Worm (Caenorhabditis elegans) whole organism, L3 larva: ENCODE measurements around the gene lips-5.

Experiments
- R02D3.7 ChIP-seq: fragments of 150-350 bp; optimal IDR thresholded peaks from 2 replicates; lab custom pipeline; 2014; ENCODE audit warnings: missing biosample characterization, missing genetic modification characterization
- aly-2 ChIP-seq: fragments of 150-350 bp; optimal IDR thresholded peaks from 2 replicates; lab custom pipeline; 2014; ENCODE audit warnings: missing biosample characterization, missing genetic modification characterization
- ama-1 ChIP-seq: fragments of 150-350 bp; optimal IDR thresholded peaks from 2 replicates; lab custom pipeline; 2018
- ceh-82 ChIP-seq: fragments of 150-350 bp; optimal IDR thresholded peaks from 2 replicates; lab custom pipeline; 2014; ENCODE audit warnings: missing biosample characterization, missing genetic modification characterization
- ceh-9 ChIP-seq: sonication (generic microtip); optimal IDR thresholded peaks from 2 replicates; lab custom pipeline; 2018; ENCODE audit warnings: missing biosample characterization, missing genetic modification characterization
- egl-27 ChIP-seq: sonication (generic microtip); optimal IDR thresholded peaks from 4 replicates; lab custom pipeline; 2017; ENCODE audit warnings: missing biosample characterization, missing genetic modification reagents, missing genetic modification characterization
- egl-5 ChIP-seq: fragments of 150-350 bp; optimal IDR thresholded peaks from 2 replicates; lab custom pipeline; 2017; ENCODE audit warnings: missing biosample characterization, missing genetic modification reagents, missing genetic modification characterization, inconsistent platforms
- elt-2 ChIP-seq: sonication (generic microtip); optimal IDR thresholded peaks from 2 replicates; lab custom pipeline; 2016; ENCODE audit warnings: missing genetic modification reagents, mild to moderate bottlenecking, missing genetic modification characterization, missing compliant biosample characterization
- elt-3 ChIP-seq, 3 experiments: fragments of 150-350 bp in 1 of 3; sonication (generic microtip) in 2 of 3; optimal IDR thresholded peaks; 2 replicates in 2 of 3; 4 replicates in 1 of 3; lab custom pipeline; 2014 to 2017; ENCODE audit warnings: missing biosample characterization in 3 of 3, missing genetic modification characterization in 3 of 3
- fkh-10 ChIP-seq: sonication (generic microtip); optimal IDR thresholded peaks from 2 replicates; lab custom pipeline; 2017; ENCODE audit warnings: missing biosample characterization, missing genetic modification reagents, missing genetic modification characterization
- hmg-11 ChIP-seq: sonication (generic microtip); optimal IDR thresholded peaks from 2 replicates; lab custom pipeline; 2016; ENCODE audit warnings: missing genetic modification characterization, missing compliant biosample characterization
- jun-1 ChIP-seq: fragments of 150-350 bp; optimal IDR thresholded peaks from 2 replicates; lab custom pipeline; 2014; ENCODE audit warnings: missing biosample characterization, missing genetic modification reagents, missing genetic modification characterization
- lin-15B ChIP-seq: fragments of 150-350 bp; optimal IDR thresholded peaks from 2 replicates; lab custom pipeline; 2014; ENCODE audit warnings: missing biosample characterization, missing genetic modification characterization
- lin-39 ChIP-seq: fragments of 150-350 bp; optimal IDR thresholded peaks from 2 replicates; lab custom pipeline; 2018; ENCODE audit warnings: missing biosample characterization, missing genetic modification reagents, missing genetic modification characterization
- nfya-1 ChIP-seq: sonication (generic microtip); optimal IDR thresholded peaks from 2 replicates; lab custom pipeline; 2017; ENCODE audit warnings: missing genetic modification characterization, mild to moderate bottlenecking, missing compliant biosample characterization, antibody characterized with exemption, moderate library complexity; ENCODE audit not compliant: insufficient read depth
- nhr-11 ChIP-seq: fragments of 150-350 bp; optimal IDR thresholded peaks from 2 replicates; lab custom pipeline; 2014; ENCODE audit warnings: missing biosample characterization, missing genetic modification characterization
- nhr-23 ChIP-seq: fragments of 150-350 bp; optimal IDR thresholded peaks from 2 replicates; lab custom pipeline; 2014; ENCODE audit warnings: missing biosample characterization, missing genetic modification reagents, missing genetic modification characterization
- nhr-237 ChIP-seq: fragments of 150-350 bp; optimal IDR thresholded peaks from 2 replicates; lab custom pipeline; 2014; ENCODE audit warnings: missing biosample characterization, missing genetic modification characterization
- nhr-25 ChIP-seq: sonication (generic microtip); optimal IDR thresholded peaks from 2 replicates; lab custom pipeline; 2017; ENCODE audit warnings: missing biosample characterization, missing genetic modification characterization
- nhr-28 ChIP-seq: fragments of 150-350 bp; optimal IDR thresholded peaks from 2 replicates; lab custom pipeline; 2014; ENCODE audit warnings: missing biosample characterization, missing genetic modification characterization
- nhr-43 ChIP-seq: sonication (generic microtip); optimal IDR thresholded peaks from 2 replicates; lab custom pipeline; 2016; ENCODE audit warnings: mild to moderate bottlenecking, missing genetic modification characterization, missing compliant biosample characterization; ENCODE audit not compliant: poor library complexity, severe bottlenecking
- nhr-67 ChIP-seq: fragments of 150-350 bp; optimal IDR thresholded peaks from 2 replicates; lab custom pipeline; 2014; ENCODE audit warnings: missing biosample characterization, missing genetic modification characterization
- nhr-76 ChIP-seq: fragments of 150-350 bp; sonication (generic microtip); optimal IDR thresholded peaks from 5 replicates; lab custom pipeline; 2014; ENCODE audit warnings: missing biosample characterization, missing genetic modification characterization
- pqm-1 ChIP-seq: fragments of 150-350 bp; optimal IDR thresholded peaks from 2 replicates; lab custom pipeline; 2017; ENCODE audit warnings: missing biosample characterization, missing genetic modification characterization, inconsistent platforms
- sea-2 ChIP-seq: fragments of 150-350 bp; sonication (generic microtip); optimal IDR thresholded peaks from 4 replicates; lab custom pipeline; 2014; ENCODE audit warnings: missing biosample characterization, missing genetic modification reagents, missing genetic modification characterization
- skn-1 ChIP-seq: fragments of 150-350 bp; optimal IDR thresholded peaks from 2 replicates; lab custom pipeline; 2014; ENCODE audit warnings: missing biosample characterization, missing genetic modification characterization
- tbx-2 ChIP-seq: sonication (generic microtip); optimal IDR thresholded peaks from 2 replicates; lab custom pipeline; 2016; ENCODE audit warnings: mild to moderate bottlenecking, missing genetic modification characterization, missing compliant biosample characterization
- unc-39 ChIP-seq: sonication (generic microtip); optimal IDR thresholded peaks from 4 replicates; lab custom pipeline; 2017; ENCODE audit warnings: missing biosample characterization, missing genetic modification characterization
- unc-62 ChIP-seq: fragments of 150-350 bp; sonication (generic microtip); optimal IDR thresholded peaks from 4 replicates; lab custom pipeline; 2014; ENCODE audit warnings: missing biosample characterization, missing genetic modification reagents, missing genetic modification characterization
- zag-1 ChIP-seq: fragments of 150-350 bp; optimal IDR thresholded peaks from 2 replicates; lab custom pipeline; 2014; ENCODE audit warnings: missing biosample characterization, missing genetic modification characterization
- ztf-11 ChIP-seq: fragments of 150-350 bp; optimal IDR thresholded peaks from 2 replicates; lab custom pipeline; 2014; ENCODE audit warnings: missing biosample characterization, missing genetic modification characterization

lips-5 gene

DNA sequence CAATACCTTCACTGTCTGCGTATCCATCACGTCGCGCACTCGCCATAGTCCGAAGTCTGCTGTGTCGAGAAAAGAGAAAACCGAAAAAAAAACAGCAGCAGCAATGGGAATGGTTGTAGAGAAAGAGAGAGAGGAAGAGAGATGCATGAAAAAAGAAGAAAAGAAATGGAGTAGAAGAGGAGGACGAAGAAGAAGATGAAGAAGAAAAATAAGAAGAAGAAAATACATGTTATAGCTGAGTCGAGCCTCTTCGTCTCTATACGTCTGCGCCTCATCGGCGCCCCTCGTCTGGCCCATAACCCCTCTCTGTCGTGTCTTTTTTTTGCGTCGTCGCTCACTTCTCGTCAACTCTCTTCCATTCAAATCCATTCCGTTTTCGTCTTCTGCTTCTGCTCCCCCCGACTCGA lies 36.2 kb upstream of the lips-5 start (continued):
- peak; percentile 35 for TF ChIP-seq unc-62 (GFP tag; lab: Kevin White, UChicago)
- peak; percentile 74 for TF ChIP-seq egl-5
- peak; percentile 44 for TF ChIP-seq zag-1
- no peak for TF ChIP-seq sea-2 (GFP tag; lab: Kevin White, UChicago)
- TF ChIP-seq nhr-76 (tag; lab: Kevin White, UChicago): no peak
- TF ChIP-seq fkh-10 (GFP tag; lab: Kevin White, UChicago): peak; percentile 74
- TF ChIP-seq ceh-82 (tag; lab: Kevin White, UChicago): peak; percentile 17
- no peak for TF ChIP-seq nhr-237
- TF ChIP-seq ztf-11 (tag; lab: Kevin White, UChicago): no peak
- TF ChIP-seq nhr-23: peak; percentile 74
- TF ChIP-seq nhr-43 (tag; lab: Kevin White, UChicago): peak; percentile 4

DNA sequence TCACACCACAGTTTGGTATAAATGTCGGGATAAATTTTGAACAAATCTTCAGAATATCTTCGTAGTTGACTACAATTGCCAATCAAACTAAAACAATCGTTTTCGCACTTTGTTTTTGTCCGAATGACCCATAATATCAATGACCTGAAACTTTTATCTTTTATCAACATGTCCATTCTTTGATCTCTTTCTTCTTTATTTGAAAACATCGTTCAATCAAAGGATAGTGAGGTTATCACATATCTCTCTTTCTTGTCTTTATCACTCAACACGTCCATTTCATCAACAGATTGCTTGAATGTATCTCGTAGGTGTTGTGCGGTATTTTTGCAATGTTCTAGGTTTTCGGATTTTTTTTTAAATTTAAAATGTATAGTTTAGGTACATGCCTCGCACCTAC lies 35.5 kb upstream of the lips-5 start:
- TF ChIP-seq pqm-1 (tag; lab: Kevin White, UChicago): no peak
- TF ChIP-seq egl-27: no peak
- TF ChIP-seq nhr-23: peak; percentile 84
- peak in 2 of 3 experiments; percentile 42 to 67 for TF ChIP-seq elt-3 (tag; optimal IDR thresholded peaks at IDR 0.05; lab: Kevin White, UChicago)
- peak; percentile 28 for TF ChIP-seq nhr-25
- TF ChIP-seq nhr-43 (tag; lab: Kevin White, UChicago): peak; percentile 69
- TF ChIP-seq, all 47 proteins: peak for 4

DNA sequence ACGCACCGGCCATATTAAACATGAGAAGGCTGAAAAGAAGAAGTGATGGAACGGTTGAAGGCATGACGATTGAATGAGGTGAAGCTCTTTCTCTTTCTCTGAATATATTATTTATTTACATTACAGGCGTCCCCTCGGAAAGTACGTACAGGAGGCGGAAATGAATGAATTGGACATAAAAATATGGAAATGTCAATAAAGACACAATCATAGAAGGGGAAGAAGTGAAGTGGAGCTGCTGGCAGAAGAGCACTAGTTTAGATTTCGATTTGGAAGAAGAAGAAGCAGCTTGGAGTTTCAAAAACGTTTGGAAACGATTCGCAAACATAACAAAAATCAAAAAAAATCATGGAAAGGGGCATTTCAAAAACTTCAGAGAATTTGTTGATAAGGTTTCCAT lies 30.5 kb upstream of the lips-5 start, which contains the start of gene H01G02.1:
TSS of gene H01G02.1 (minus strand) at position 101 of the 400 bp plus-strand sequence.
- no peak for TF ChIP-seq nhr-28 (tag; lab: Kevin White, UChicago)
- TF ChIP-seq nhr-43 (tag; lab: Kevin White, UChicago): no peak
- TF ChIP-seq zag-1: no peak
- no peak for TF ChIP-seq elt-3 (tag; optimal IDR thresholded peaks at IDR 0.05; lab: Kevin White, UChicago)
- TF ChIP-seq lin-15B (tag; lab: Kevin White, UChicago): no peak
- TF ChIP-seq lin-39 (tag; lab: Kevin White, UChicago): no peak

DNA sequence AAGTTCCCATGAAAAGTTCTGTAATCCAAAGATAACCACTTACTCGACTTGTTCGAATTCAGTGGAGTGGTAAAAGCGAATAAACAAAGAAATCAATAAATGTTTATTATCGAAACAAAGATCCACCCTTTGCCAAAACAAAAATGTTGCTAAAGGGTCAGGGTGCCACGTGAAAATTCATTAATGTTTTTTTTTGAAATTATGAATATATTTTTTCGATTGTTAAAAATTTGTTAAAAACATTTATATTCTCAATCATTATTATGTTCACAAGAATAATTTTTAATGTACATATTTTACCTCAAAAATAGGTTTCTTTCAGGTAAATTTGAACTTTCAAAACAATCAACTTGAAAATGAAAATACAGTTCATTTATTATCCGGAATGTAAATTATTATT lies 29.5 kb upstream of the lips-5 start, which contains the start of gene H01G02.4:
TSS of gene H01G02.4 (minus strand) at position 101 of the 400 bp plus-strand sequence.
- TF ChIP-seq ceh-82 (tag; lab: Kevin White, UChicago): no peak
- TF ChIP-seq nhr-11 (tag; lab: Kevin White, UChicago): no peak
- no peak for TF ChIP-seq unc-39
- no peak for TF ChIP-seq elt-2 (tag; lab: Kevin White, UChicago)
- TF ChIP-seq pqm-1 (tag; lab: Kevin White, UChicago): no peak
- no peak for TF ChIP-seq nhr-67 (tag; lab: Kevin White, UChicago)
- TF ChIP-seq nhr-25: no peak

DNA sequence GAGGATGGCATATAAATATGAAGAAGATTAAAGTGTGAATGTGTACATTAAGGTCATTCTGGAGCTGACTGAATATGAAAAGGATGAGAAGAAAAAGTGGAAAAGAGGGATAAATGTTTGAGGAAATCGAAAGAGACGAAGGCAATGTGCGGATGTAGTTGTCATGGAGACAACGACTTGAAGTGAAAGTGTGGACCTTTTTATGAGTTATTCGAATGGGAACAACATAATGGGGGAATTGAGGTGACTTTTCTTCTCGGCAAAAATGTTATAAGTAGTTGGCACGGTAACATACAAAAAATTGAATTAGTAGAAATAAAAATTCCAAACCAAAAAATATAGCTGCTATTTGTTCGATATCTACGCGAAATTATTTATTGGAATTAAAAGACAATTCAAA lies 27.5 kb upstream of the lips-5 start, which contains the start of gene dyf-18:
TSS of gene dyf-18 (minus strand) at position 101 of the 400 bp plus-strand sequence.
- TF ChIP-seq ceh-82 (tag; lab: Kevin White, UChicago) (no peak), ceh-9 (no peak), unc-62 (GFP tag; lab: Kevin White, UChicago) (no peak), ztf-11 (tag; lab: Kevin White, UChicago) (no peak), nhr-43 (tag; lab: Kevin White, UChicago) (no peak), nhr-237 (no peak), zag-1 (no peak), skn-1 (no peak), R02D3.7 (tag; lab: Kevin White, UChicago) (no peak), lin-15B (tag; lab: Kevin White, UChicago) (no peak), aly-2 (tag; lab: Kevin White, UChicago) (no peak), sea-2 (GFP tag; lab: Kevin White, UChicago) (no peak), hmg-11 (no peak), ama-1 (lab: Kevin White, UChicago) (no peak), tbx-2 (no peak), nhr-28 (tag; lab: Kevin White, UChicago) (no peak), nfya-1 (no peak)

DNA sequence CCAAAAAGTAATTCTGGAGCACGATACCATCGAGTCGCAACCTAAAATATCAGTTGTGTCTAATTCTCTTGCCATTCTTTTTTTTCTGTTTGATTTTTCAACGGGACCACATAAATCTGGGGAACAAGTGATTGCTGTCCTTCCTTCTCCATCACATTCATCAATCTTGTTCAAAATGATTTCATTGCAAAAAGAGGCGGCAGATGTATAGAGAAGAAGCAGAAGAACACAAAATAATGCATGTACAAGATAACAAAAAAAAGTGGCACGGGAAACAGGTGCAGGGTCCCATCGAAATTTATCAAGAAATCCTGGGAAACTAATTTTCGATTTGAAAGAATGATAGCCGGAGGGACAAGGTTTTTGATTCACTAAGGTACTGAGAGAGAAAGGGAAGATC lies 25.7 kb upstream of the lips-5 start:
- TF ChIP-seq jun-1 (tag; lab: Kevin White, UChicago) (no peak), egl-5 (peak; percentile 69)
